Fruit fly (Drosophila melanogaster) whole organism, pupa: ENCODE measurements around the gene CG8543.

Experiments used
- CG12605 ChIP-seq: fragments of 200-800 bp; sonication (Bioruptor generic); IDR thresholded peaks from 2 replicates; pipeline ENCODE4 v1.3.6; 2022; ENCODE audit warnings: missing biosample characterization, missing genetic modification characterization
- CG14655 ChIP-seq: fragments of 200-800 bp; sonication (Bioruptor generic); optimal IDR thresholded peaks from 3 replicates; lab custom pipeline; 2017; ENCODE audit warnings: mild to moderate bottlenecking, missing biosample characterization, missing genetic modification reagents, missing genetic modification characterization
- CG34367 ChIP-seq: fragments of 200-800 bp; sonication (Bioruptor generic); optimal IDR thresholded peaks from 2 replicates; lab custom pipeline; 2018; ENCODE audit warnings: missing biosample characterization, mild to moderate bottlenecking, missing genetic modification characterization

dm6 chr3L:7470202-7470601 is at the start of gene CG8543:
- TF ChIP-seq CG34367 (tag; lab: Kevin White, UChicago) (no peak), CG14655 (GFP tag; lab: Kevin White, UChicago) (no peak), CG12605 (GFP tag; lab: Robert Waterston, UW) (no peak)
